Worm (Caenorhabditis elegans) whole organism, young adult: ENCODE measurements around the gene dph-3.

ENCODE experiments used
- B0019.2 ChIP-seq: fragments of 200-800 bp; sonication (Bioruptor generic); conservative IDR thresholded peaks from 2 replicates; pipeline ENCODE4 v1.3.6; 2022; ENCODE audit warnings: missing genetic modification reagents, missing genetic modification characterization, missing compliant biosample characterization
- C17E4.6 ChIP-seq: fragments of 200-800 bp; sonication (Bioruptor generic); IDR thresholded peaks from 2 replicates; pipeline ENCODE4 v1.3.6; 2022; ENCODE audit warnings: missing genetic modification reagents, missing genetic modification characterization, missing compliant biosample characterization
- F57C9.4 ChIP-seq: sonication (generic microtip); optimal IDR thresholded peaks from 2 replicates; lab custom pipeline; 2017; ENCODE audit warnings: mild to moderate bottlenecking, missing genetic modification characterization, missing compliant biosample characterization
- ZK185.1 ChIP-seq: sonication (generic microtip); optimal IDR thresholded peaks from 2 replicates; lab custom pipeline; 2016; ENCODE audit warnings: mild to moderate bottlenecking, missing genetic modification characterization, missing compliant biosample characterization; ENCODE audit not compliant: poor library complexity, severe bottlenecking
- ceh-40 ChIP-seq: fragments of 200-800 bp; sonication (Bioruptor generic); IDR thresholded peaks from 2 replicates; pipeline ENCODE4 v1.3.6; 2022; ENCODE audit warnings: missing genetic modification characterization, missing compliant biosample characterization
- efl-1 ChIP-seq: fragments of 150-350 bp; optimal IDR thresholded peaks from 2 replicates; lab custom pipeline; 2014; ENCODE audit warnings: missing biosample characterization, missing genetic modification reagents, missing genetic modification characterization
- madf-6 ChIP-seq: fragments of 200-800 bp; sonication (Bioruptor generic); IDR thresholded peaks from 2 replicates; pipeline ENCODE4 v1.3.6; 2022; ENCODE audit warnings: missing genetic modification reagents, missing genetic modification characterization, missing compliant biosample characterization
- nhr-179 ChIP-seq: sonication (generic microtip); optimal IDR thresholded peaks from 2 replicates; lab custom pipeline; 2016; ENCODE audit warnings: mild to moderate bottlenecking, missing genetic modification characterization, missing compliant biosample characterization
- sea-2 ChIP-seq: fragments of 200-800 bp; sonication (Bioruptor generic); IDR thresholded peaks from 2 replicates; pipeline ENCODE4 v1.3.6; 2022; ENCODE audit warnings: missing genetic modification characterization, missing compliant biosample characterization
- unc-62 ChIP-seq: fragments of 150-350 bp; optimal IDR thresholded peaks from 2 replicates; lab custom pipeline; 2014; ENCODE audit warnings: missing biosample characterization, missing genetic modification reagents, missing genetic modification characterization

- TF ChIP-seq ZK185.1 (tag; lab: Kevin White, UChicago) (no peak), nhr-179 (tag; lab: Kevin White, UChicago) (no peak), efl-1 (GFP tag; lab: Kevin White, UChicago) (no peak), B0019.2 (GFP tag; lab: Robert Waterston, UW) (no peak), unc-62 (GFP tag; lab: Kevin White, UChicago) (no peak), ceh-40 (GFP tag; lab: Robert Waterston, UW) (no peak), C17E4.6 (GFP tag; lab: Robert Waterston, UW) (no peak), madf-6 (GFP tag; lab: Robert Waterston, UW) (no peak), F57C9.4 (no peak), sea-2 (GFP tag; lab: Robert Waterston, UW) (no peak)
Measured at ce11 chrIV:9734861-9735260, 27.9 kb downstream of the dph-3 start.
